Worm (Caenorhabditis elegans) whole organism, mixed stage, embryonic: Measurements from ENCODE around the gene T19D12.9.

Source experiments
- blmp-1 ChIP-seq: fragments of 150-350 bp; optimal IDR thresholded peaks from 2 replicates; lab custom pipeline; 2014; ENCODE audit warnings: missing biosample characterization, missing genetic modification characterization
- ceh-43 ChIP-seq: fragments of 200-800 bp; sonication (Bioruptor generic); optimal IDR thresholded peaks from 2 replicates; lab custom pipeline; 2018; ENCODE audit warnings: mild to moderate bottlenecking, missing genetic modification characterization, moderate library complexity, missing compliant biosample characterization
- lin-13 ChIP-seq: fragments of 150-350 bp; optimal IDR thresholded peaks from 2 replicates; lab custom pipeline; 2014; ENCODE audit warnings: missing biosample characterization, missing genetic modification characterization
- mab-5 ChIP-seq: fragments of 150-350 bp; optimal IDR thresholded peaks from 2 replicates; lab custom pipeline; 2014; ENCODE audit warnings: missing biosample characterization, missing genetic modification characterization
- mep-1 ChIP-seq: fragments of 150-350 bp; optimal IDR thresholded peaks from 2 replicates; lab custom pipeline; 2017; ENCODE audit warnings: missing biosample characterization, missing genetic modification reagents, missing genetic modification characterization, inconsistent platforms
- mls-2 ChIP-seq: sonication (generic microtip); optimal IDR thresholded peaks from 2 replicates; lab custom pipeline; 2016; ENCODE audit warnings: mild to moderate bottlenecking, missing genetic modification characterization, moderate library complexity, missing compliant biosample characterization
- nhr-28 ChIP-seq: fragments of 150-350 bp; optimal IDR thresholded peaks from 2 replicates; lab custom pipeline; 2014; ENCODE audit warnings: missing biosample characterization, missing genetic modification characterization
- nhr-76 ChIP-seq: sonication (generic microtip); optimal IDR thresholded peaks from 2 replicates; lab custom pipeline; 2017; ENCODE audit warnings: missing biosample characterization, missing genetic modification characterization
- sem-2 ChIP-seq: fragments of 200-800 bp; sonication (Bioruptor generic); optimal IDR thresholded peaks from 2 replicates; lab custom pipeline; 2018; ENCODE audit warnings: mild to moderate bottlenecking, missing genetic modification characterization, missing compliant biosample characterization
- snpc-4 ChIP-seq: fragments of 150-350 bp; optimal IDR thresholded peaks from 2 replicates; lab custom pipeline; 2014; ENCODE audit warnings: missing biosample characterization, missing genetic modification characterization
- sptf-1 ChIP-seq: sonication (generic microtip); optimal IDR thresholded peaks from 2 replicates; lab custom pipeline; 2017; ENCODE audit warnings: mild to moderate bottlenecking, missing genetic modification characterization, moderate library complexity, missing compliant biosample characterization
- unc-120 ChIP-seq: sonication (generic microtip); optimal IDR thresholded peaks from 2 replicates; lab custom pipeline; 2017; ENCODE audit warnings: missing genetic modification characterization, missing compliant biosample characterization; ENCODE audit not compliant: poor library complexity, severe bottlenecking
- unc-62 ChIP-seq: fragments of 150-350 bp; optimal IDR thresholded peaks from 2 replicates; lab custom pipeline; 2014; ENCODE audit warnings: missing biosample characterization, missing genetic modification reagents, missing genetic modification characterization
- ztf-11 ChIP-seq: fragments of 150-350 bp; optimal IDR thresholded peaks from 2 replicates; lab custom pipeline; 2014; ENCODE audit warnings: missing biosample characterization, missing genetic modification characterization

ce11 chrII:6667534-6667933 is 13.3 kb upstream of the T19D12.9 start:
- no peak for TF ChIP-seq snpc-4 (tag; lab: Kevin White, UChicago)
- no peak for TF ChIP-seq nhr-76 (tag; lab: Kevin White, UChicago)
- no peak for TF ChIP-seq mls-2 (tag; lab: Kevin White, UChicago)
- no peak for TF ChIP-seq nhr-28 (tag; lab: Kevin White, UChicago)
- no peak for TF ChIP-seq lin-13 (tag; lab: Kevin White, UChicago)
- no peak for TF ChIP-seq unc-120
- no peak for TF ChIP-seq sptf-1 (tag; lab: Kevin White, UChicago)
- no peak for TF ChIP-seq unc-62 (GFP tag; lab: Kevin White, UChicago)
- TF ChIP-seq ceh-43 = no peak
- no peak for TF ChIP-seq mep-1 (tag; lab: Kevin White, UChicago)
- TF ChIP-seq sem-2 (GFP tag; lab: Kevin White, UChicago) = no peak
- no peak for TF ChIP-seq mab-5 (tag; lab: Kevin White, UChicago)
- TF ChIP-seq blmp-1 (tag; lab: Kevin White, UChicago) = no peak
- TF ChIP-seq ztf-11 (tag; lab: Kevin White, UChicago) = no peak
